Fruit fly (Drosophila melanogaster) whole organism, embryonic: Measurements from ENCODE around the gene CG13002.

ENCODE experiments used
- BEAF-32 ChIP-seq: fragments of 200-800 bp; sonication (Bioruptor generic); optimal IDR thresholded peaks from 3 replicates; lab custom pipeline; 2017; ENCODE audit warnings: missing biosample characterization, missing genetic modification characterization, mild to moderate bottlenecking, moderate library complexity, missing genetic modification reagents
- Blimp-1 ChIP-seq: fragments of 200-800 bp; sonication (Bioruptor generic); optimal IDR thresholded peaks from 3 replicates; lab custom pipeline; 2018; ENCODE audit warnings: missing biosample characterization, missing genetic modification characterization, mild to moderate bottlenecking, moderate library complexity, missing genetic modification reagents
- CG10274 ChIP-seq: fragments of 200-800 bp; sonication (Bioruptor generic); optimal IDR thresholded peaks from 3 replicates; lab custom pipeline; 2017; ENCODE audit warnings: missing biosample characterization, mild to moderate bottlenecking, missing genetic modification characterization
- CG11247 ChIP-seq: fragments of 200-800 bp; sonication (Bioruptor generic); IDR thresholded peaks from 2 replicates; pipeline ENCODE4 v1.3.6; 2022; ENCODE audit warnings: missing biosample characterization, missing genetic modification characterization
- CG11456 ChIP-seq: fragments of 200-800 bp; sonication (Bioruptor generic); IDR thresholded peaks from 3 replicates; pipeline ENCODE4 v1.3.6; 2022; ENCODE audit warnings: missing biosample characterization, missing genetic modification characterization
- CG13287 ChIP-seq: fragments of 200-800 bp; sonication (Bioruptor generic); IDR thresholded peaks from 2 replicates; pipeline ENCODE4 v1.3.6; 2022; ENCODE audit warnings: missing biosample characterization, missing genetic modification characterization; ENCODE audit not compliant: partially characterized antibody
- CG13296 ChIP-seq: fragments of 200-800 bp; sonication (Bioruptor generic); optimal IDR thresholded peaks from 3 replicates; lab custom pipeline; 2018; ENCODE audit warnings: missing biosample characterization, mild to moderate bottlenecking, missing genetic modification characterization
- CG16813 ChIP-seq: fragments of 200-800 bp; sonication (Bioruptor generic); IDR thresholded peaks from 3 replicates; pipeline ENCODE4 v1.3.6; 2022; ENCODE audit warnings: missing biosample characterization, missing genetic modification characterization; ENCODE audit not compliant: partially characterized antibody
- CG17802 ChIP-seq: fragments of 200-800 bp; sonication (Bioruptor generic); optimal IDR thresholded peaks from 2 replicates; lab custom pipeline; 2018; ENCODE audit warnings: missing biosample characterization, mild to moderate bottlenecking, missing genetic modification characterization, moderate library complexity
- CG1832 ChIP-seq: fragments of 200-800 bp; sonication (Bioruptor generic); optimal IDR thresholded peaks from 2 replicates; lab custom pipeline; 2017; ENCODE audit warnings: missing biosample characterization, mild to moderate bottlenecking, missing genetic modification characterization, inconsistent platforms
- CG4282 ChIP-seq: fragments of 200-800 bp; sonication (Bioruptor generic); optimal IDR thresholded peaks from 2 replicates; lab custom pipeline; 2016; ENCODE audit warnings: missing biosample characterization, missing genetic modification characterization
- CG6254 ChIP-seq: fragments of 200-800 bp; sonication (Bioruptor generic); optimal IDR thresholded peaks from 3 replicates; lab custom pipeline; 2017; ENCODE audit warnings: mild to moderate bottlenecking, missing biosample characterization, missing genetic modification reagents, missing genetic modification characterization
- CG8089 ChIP-seq: fragments of 200-800 bp; sonication (Bioruptor generic); optimal IDR thresholded peaks from 3 replicates; lab custom pipeline; 2016; ENCODE audit warnings: missing biosample characterization, missing genetic modification characterization
- CG8388 ChIP-seq: fragments of 200-800 bp; sonication (Bioruptor generic); optimal IDR thresholded peaks from 2 replicates; lab custom pipeline; 2019; ENCODE audit warnings: missing biosample characterization, mild to moderate bottlenecking, missing genetic modification characterization, moderate library complexity
- CG8944 ChIP-seq: fragments of 200-800 bp; sonication (Bioruptor generic); optimal IDR thresholded peaks from 3 replicates; lab custom pipeline; 2016; ENCODE audit warnings: missing biosample characterization, missing genetic modification characterization
- CG9215 ChIP-seq: fragments of 200-800 bp; sonication (Bioruptor generic); IDR thresholded peaks from 2 replicates; pipeline ENCODE4 v1.3.6; 2022; ENCODE audit warnings: missing biosample characterization, missing genetic modification characterization
- CG9876 ChIP-seq: fragments of 200-800 bp; sonication (Bioruptor generic); optimal IDR thresholded peaks from 2 replicates; lab custom pipeline; 2016; ENCODE audit warnings: missing biosample characterization, missing genetic modification characterization
- Deaf1 ChIP-seq: fragments of 200-800 bp; optimal IDR thresholded peaks from 3 replicates; lab custom pipeline; 2019; ENCODE audit warnings: missing biosample characterization, mild to moderate bottlenecking, missing genetic modification characterization, moderate library complexity
- Dek ChIP-seq: fragments of 200-800 bp; sonication (Bioruptor generic); optimal IDR thresholded peaks from 3 replicates; lab custom pipeline; 2019; ENCODE audit warnings: missing biosample characterization, mild to moderate bottlenecking, missing genetic modification characterization, moderate library complexity
- Dref ChIP-seq: fragments of 200-800 bp; sonication (Bioruptor generic); IDR thresholded peaks from 2 replicates; pipeline ENCODE4 v1.3.6; 2022; ENCODE audit warnings: missing biosample characterization, missing genetic modification characterization
- Ets65A ChIP-seq: fragments of 200-800 bp; sonication (Bioruptor generic); peaks from one replicate; lab custom pipeline; 2016; ENCODE audit warnings: missing biosample characterization, missing genetic modification characterization
- Ets97D ChIP-seq: fragments of 200-800 bp; sonication (Bioruptor generic); optimal IDR thresholded peaks from 3 replicates; lab custom pipeline; 2016; ENCODE audit warnings: missing biosample characterization, missing genetic modification characterization
- HLH4C ChIP-seq: fragments of 200-800 bp; sonication (Bioruptor generic); IDR thresholded peaks from 3 replicates; pipeline ENCODE4 v1.3.6; 2022; ENCODE audit warnings: missing biosample characterization, missing genetic modification characterization; ENCODE audit not compliant: partially characterized antibody
- HmgD ChIP-seq: fragments of 200-800 bp; sonication (Bioruptor generic); optimal IDR thresholded peaks from 3 replicates; lab custom pipeline; 2016; ENCODE audit warnings: missing biosample characterization, missing genetic modification characterization
- Kr ChIP-seq: fragments of 200-800 bp; sonication (Bioruptor generic); optimal IDR thresholded peaks from 2 replicates; lab custom pipeline; 2017; ENCODE audit warnings: missing biosample characterization, mild to moderate bottlenecking, missing genetic modification characterization
- Lhr ChIP-seq: fragments of 200-800 bp; sonication (Bioruptor generic); optimal IDR thresholded peaks from 3 replicates; lab custom pipeline; 2017; ENCODE audit warnings: mild to moderate bottlenecking, missing biosample characterization, missing genetic modification reagents, missing genetic modification characterization
- Lpt ChIP-seq: fragments of >200 bp; optimal IDR thresholded peaks from 2 replicates; lab custom pipeline; 2018; ENCODE audit warnings: missing biosample characterization, missing genetic modification characterization
- MBD-R2 ChIP-seq: fragments of 200-800 bp; sonication (Bioruptor generic); IDR thresholded peaks from 2 replicates; pipeline ENCODE4 v1.3.6; 2022; ENCODE audit warnings: missing biosample characterization, missing genetic modification characterization
- MESR4 ChIP-seq: fragments of 200-800 bp; sonication (Bioruptor generic); optimal IDR thresholded peaks from 2 replicates; lab custom pipeline; 2018; ENCODE audit warnings: missing biosample characterization, mild to moderate bottlenecking, missing genetic modification characterization, moderate library complexity
- Med ChIP-seq: fragments of 200-800 bp; sonication (Bioruptor generic); peaks from one replicate; lab custom pipeline; 2016; ENCODE audit warnings: missing biosample characterization, missing genetic modification characterization, mild to moderate bottlenecking, inconsistent platforms, moderate library complexity
- Six4 ChIP-seq: fragments of 200-800 bp; sonication (Bioruptor generic); optimal IDR thresholded peaks from 2 replicates; lab custom pipeline; 2016; ENCODE audit warnings: missing biosample characterization, missing genetic modification characterization
- Stat92E ChIP-seq, 3 experiments: fragments of >200 bp in 2 of 3; fragments of 200-800 bp in 1 of 3; sonication (Bioruptor generic) in 1 of 3; optimal IDR thresholded peaks; 2 replicates each; lab custom pipeline; 2017 to 2019; ENCODE audit warnings: missing biosample characterization in 3 of 3, missing genetic modification characterization in 3 of 3, mild to moderate bottlenecking in 1 of 3, moderate library complexity in 1 of 3
- Trl ChIP-seq, 3 experiments: fragments of >200 bp in 2 of 3; fragments of 200-800 bp in 1 of 3; sonication (Bioruptor generic) in 1 of 3; optimal IDR thresholded peaks; 2 replicates in 1 of 3; 3 replicates in 2 of 3; lab custom pipeline; 2016 to 2017; ENCODE audit warnings: missing biosample characterization in 1 of 3, missing genetic modification characterization in 1 of 3
- al ChIP-seq: fragments of 200-800 bp; sonication (Bioruptor generic); IDR thresholded peaks from 2 replicates; pipeline ENCODE4 v1.3.6; 2022; ENCODE audit warnings: missing biosample characterization, missing genetic modification characterization
- cad ChIP-seq: fragments of >200 bp; optimal IDR thresholded peaks from 2 replicates; lab custom pipeline; 2017; ENCODE audit warnings: missing biosample characterization, missing genetic modification characterization
- crc ChIP-seq: fragments of 200-800 bp; sonication (Bioruptor generic); optimal IDR thresholded peaks from 2 replicates; lab custom pipeline; 2016; ENCODE audit warnings: missing biosample characterization, missing genetic modification characterization
- crp ChIP-seq, 2 experiments: fragments of 200-800 bp; sonication (Bioruptor generic); optimal IDR thresholded peaks; 2 replicates in 1 of 2; 3 replicates in 1 of 2; lab custom pipeline; 2017; ENCODE audit warnings: missing biosample characterization in 2 of 2, missing genetic modification characterization in 2 of 2, mild to moderate bottlenecking in 1 of 2, moderate library complexity in 1 of 2
- fd64A ChIP-seq: fragments of 200-800 bp; sonication (Bioruptor generic); optimal IDR thresholded peaks from 3 replicates; lab custom pipeline; 2018; ENCODE audit warnings: missing biosample characterization, mild to moderate bottlenecking, missing genetic modification characterization
- ftz-f1 ChIP-seq: fragments of 200-800 bp; sonication (Bioruptor generic); optimal IDR thresholded peaks from 2 replicates; lab custom pipeline; 2016; ENCODE audit warnings: missing biosample characterization, missing genetic modification characterization
- gem ChIP-seq: fragments of 200-800 bp; sonication (Bioruptor generic); optimal IDR thresholded peaks from 2 replicates; lab custom pipeline; 2019; ENCODE audit warnings: missing biosample characterization, mild to moderate bottlenecking, missing genetic modification characterization, moderate library complexity
- hb ChIP-seq: fragments of 200-800 bp; sonication (Bioruptor generic); IDR thresholded peaks from 3 replicates; pipeline ENCODE4 v1.3.6; 2022; ENCODE audit warnings: missing biosample characterization, missing genetic modification characterization; ENCODE audit not compliant: partially characterized antibody
- oc ChIP-seq: fragments of 200-800 bp; sonication (Bioruptor generic); optimal IDR thresholded peaks from 2 replicates; lab custom pipeline; 2018; ENCODE audit warnings: missing biosample characterization, mild to moderate bottlenecking, missing genetic modification characterization, moderate library complexity
- onecut ChIP-seq: fragments of 200-800 bp; sonication (Bioruptor generic); IDR thresholded peaks from 2 replicates; pipeline ENCODE4 v1.3.6; 2022; ENCODE audit warnings: missing biosample characterization, missing genetic modification characterization
- pros ChIP-seq: fragments of 200-800 bp; sonication (Bioruptor generic); optimal IDR thresholded peaks from 3 replicates; lab custom pipeline; 2019; ENCODE audit warnings: missing biosample characterization, mild to moderate bottlenecking, missing genetic modification characterization, moderate library complexity
- pzg ChIP-seq: fragments of 200-800 bp; sonication (Bioruptor generic); optimal IDR thresholded peaks from 3 replicates; lab custom pipeline; 2018; ENCODE audit warnings: missing biosample characterization, mild to moderate bottlenecking, missing genetic modification characterization, moderate library complexity
- slbo ChIP-seq: fragments of 200-800 bp; sonication (Bioruptor generic); IDR thresholded peaks from 2 replicates; pipeline ENCODE4 v1.3.6; 2022; ENCODE audit warnings: missing biosample characterization, missing genetic modification characterization
- sug ChIP-seq: fragments of 200-800 bp; optimal IDR thresholded peaks from 2 replicates; lab custom pipeline; 2019; ENCODE audit warnings: missing biosample characterization, mild to moderate bottlenecking, missing genetic modification characterization, moderate library complexity
- vvl ChIP-seq: fragments of 200-800 bp; sonication (Bioruptor generic); IDR thresholded peaks from 2 replicates; pipeline ENCODE4 v1.3.6; 2022; ENCODE audit warnings: missing biosample characterization, missing genetic modification characterization
- z ChIP-seq: fragments of 200-800 bp; sonication (Bioruptor generic); IDR thresholded peaks from 3 replicates; pipeline ENCODE4 v1.3.6; 2022; ENCODE audit warnings: missing biosample characterization, missing genetic modification characterization

The CG13002 gene

DNA sequence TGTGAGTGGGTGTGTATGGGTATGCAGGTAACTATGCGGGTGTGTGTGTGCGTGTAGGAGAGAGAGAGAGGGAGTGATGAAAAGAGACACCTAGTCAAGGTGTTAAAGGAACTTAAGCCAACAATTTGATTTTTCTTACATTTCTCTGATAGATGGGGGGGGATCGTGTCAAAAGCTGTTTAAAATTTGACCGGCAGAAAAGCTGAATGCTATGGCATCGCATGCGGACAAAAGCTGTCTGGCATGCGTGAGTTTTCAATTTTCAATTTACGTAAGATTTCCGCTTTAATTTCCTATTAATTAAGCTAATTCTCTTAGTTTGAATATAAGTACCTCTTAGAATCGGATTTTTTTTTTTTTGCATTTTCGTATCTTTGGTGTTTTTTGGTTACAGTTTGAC lies 49.7 kb upstream of the CG13002 start (continued):
- TF ChIP-seq CG4282 (GFP tag; lab: Kevin White, UChicago) (no peak), MESR4 (no peak), Lhr (GFP tag; lab: Kevin White, UChicago) (peak; percentile 14), Med (GFP tag; lab: Kevin White, UChicago) (peak; percentile 78), Ets97D (peak; percentile 33), CG9876 (GFP tag; lab: Kevin White, UChicago) (peak; percentile 14), Ets65A (GFP tag; lab: Kevin White, UChicago) (peak; percentile 94), vvl (no peak), CG11456 (GFP tag; lab: Robert Waterston, UW) (peak; percentile 76)
- TF ChIP-seq, all 482 proteins: peak for 77

DNA sequence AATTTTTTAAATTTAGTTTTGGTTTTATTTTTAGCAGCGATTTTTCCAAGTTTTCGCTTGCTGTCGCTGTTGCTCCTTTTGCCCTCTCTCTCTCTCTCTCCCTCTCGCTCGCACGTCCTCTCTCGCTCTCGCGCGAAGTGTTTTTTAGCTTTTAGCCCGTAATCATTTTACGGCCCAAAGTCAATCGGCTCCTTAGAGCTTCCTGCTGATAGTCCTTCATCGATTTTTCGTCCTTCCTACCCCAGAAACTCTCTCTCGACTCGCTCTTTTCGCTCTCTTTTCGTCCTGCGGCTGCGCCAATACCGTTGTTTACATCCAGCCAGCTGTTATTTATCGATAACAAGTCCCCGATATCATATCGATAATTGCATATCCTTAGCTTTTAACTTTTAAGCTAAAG lies 45.3 kb upstream of the CG13002 start, which contains the start of gene RSG7:
Gene RSG7 (minus strand): TSS at position 139 of the 400 bp plus-strand sequence.
- TF ChIP-seq CG13287 (GFP tag; lab: Robert Waterston, UW) (peak; percentile 9; the same call in 1 of the 2 replicates), Six4 (GFP tag; lab: Kevin White, UChicago) (no peak), Dek (tag; lab: Kevin White, UChicago) (no peak), CG16813 (GFP tag; lab: Robert Waterston, UW) (no peak), CG10274 (GFP tag; lab: Kevin White, UChicago) (no peak), Deaf1 (tag; lab: Kevin White, UChicago) (peak; percentile 5), crp (GFP tag; optimal IDR thresholded peaks at IDR 0.05; lab: Kevin White, UChicago) (peak in 1 of 2 experiments; percentile 35), al (GFP tag; lab: Robert Waterston, UW) (no peak), cad (no peak), CG6254 (no peak), CG11247 (no peak), fd64A (no peak), Kr (GFP tag; lab: Kevin White, UChicago) (no peak), Dref (GFP tag; lab: Robert Waterston, UW) (peak; percentile 42), Trl (optimal IDR thresholded peaks at IDR 0.05; lab: Kevin White, UChicago) (peak; percentile 32 to 57), Trl (GFP tag; optimal IDR thresholded peaks at IDR 0.05; lab: Kevin White, UChicago) (no peak), MBD-R2 (peak; percentile 27; the same call in 1 of the 2 replicates), onecut (GFP tag; lab: Robert Waterston, UW) (peak; percentile 98), crc (GFP tag; lab: Kevin White, UChicago) (no peak), CG9215 (GFP tag; lab: Robert Waterston, UW) (no peak), CG8388 (GFP tag; lab: Kevin White, UChicago) (no peak), pzg (GFP tag; lab: Kevin White, UChicago) (peak; percentile 3), Blimp-1 (GFP tag; lab: Kevin White, UChicago) (no peak), sug (tag; lab: Kevin White, UChicago) (no peak), Lpt (GFP tag; lab: Kevin White, UChicago) (no peak), Stat92E (GFP tag; optimal IDR thresholded peaks at IDR 0.05; lab: Kevin White, UChicago) (no peak), slbo (no peak), Ets65A (GFP tag; lab: Kevin White, UChicago) (no peak), HLH4C (GFP tag; lab: Robert Waterston, UW) (no peak), pros (GFP tag; lab: Kevin White, UChicago) (no peak), CG13296 (no peak), CG8089 (GFP tag; lab: Kevin White, UChicago) (no peak), HmgD (GFP tag; lab: Kevin White, UChicago) (no peak), z (no peak), CG1832 (GFP tag; lab: Kevin White, UChicago) (peak; percentile 34), hb (GFP tag; lab: Robert Waterston, UW) (no peak), ftz-f1 (GFP tag; lab: Kevin White, UChicago) (no peak), CG8944 (no peak), gem (tag; lab: Kevin White, UChicago) (no peak), oc (tag; lab: Kevin White, UChicago) (no peak), BEAF-32 (peak; percentile 1), CG17802 (tag; lab: Kevin White, UChicago) (no peak)
